Fruit fly (Drosophila melanogaster) whole organism, prepupa: ENCODE results near the gene drm.

ENCODE experiments used
- CG10631 ChIP-seq: fragments of 200-800 bp; sonication (Bioruptor generic); optimal IDR thresholded peaks from 2 replicates; lab custom pipeline; 2016; ENCODE audit warnings: missing biosample characterization, missing genetic modification characterization
- CG11294 ChIP-seq: fragments of 200-800 bp; sonication (Bioruptor generic); IDR thresholded peaks from 2 replicates; pipeline ENCODE4 v1.3.6; 2022; ENCODE audit warnings: missing biosample characterization, missing genetic modification characterization
- CG11762 ChIP-seq: fragments of 200-800 bp; sonication (Bioruptor generic); optimal IDR thresholded peaks from 3 replicates; lab custom pipeline; 2016; ENCODE audit warnings: missing biosample characterization, missing genetic modification characterization; ENCODE audit not compliant: insufficient read depth
- CG11902 ChIP-seq: fragments of 200-800 bp; sonication (Bioruptor generic); optimal IDR thresholded peaks from 3 replicates; lab custom pipeline; 2016; ENCODE audit warnings: missing biosample characterization, missing genetic modification characterization
- CG15336 ChIP-seq: fragments of 200-800 bp; sonication (Bioruptor generic); IDR thresholded peaks from 2 replicates; pipeline ENCODE4 v1.3.6; 2022; ENCODE audit warnings: missing biosample characterization, missing genetic modification characterization
- CG1621 ChIP-seq: fragments of 200-800 bp; sonication (Bioruptor generic); optimal IDR thresholded peaks from 3 replicates; lab custom pipeline; 2018; ENCODE audit warnings: missing biosample characterization, mild to moderate bottlenecking, missing genetic modification characterization
- CG16779 ChIP-seq: fragments of 200-800 bp; sonication (Bioruptor generic); optimal IDR thresholded peaks from 3 replicates; lab custom pipeline; 2017; ENCODE audit warnings: missing biosample characterization, mild to moderate bottlenecking, missing genetic modification characterization
- CG3032 ChIP-seq: fragments of 200-800 bp; optimal IDR thresholded peaks from 2 replicates; lab custom pipeline; 2019; ENCODE audit warnings: missing biosample characterization, mild to moderate bottlenecking, missing genetic modification characterization, moderate library complexity
- CG31627 ChIP-seq: fragments of 200-800 bp; sonication (Bioruptor generic); optimal IDR thresholded peaks from 3 replicates; lab custom pipeline; 2016; ENCODE audit warnings: missing biosample characterization, missing genetic modification characterization
- CG34406 ChIP-seq: fragments of 200-800 bp; sonication (Bioruptor generic); optimal IDR thresholded peaks from 3 replicates; lab custom pipeline; 2016; ENCODE audit warnings: missing biosample characterization, missing genetic modification characterization
- CG3919 ChIP-seq: fragments of 200-800 bp; sonication (Bioruptor generic); optimal IDR thresholded peaks from 3 replicates; lab custom pipeline; 2016; ENCODE audit warnings: missing biosample characterization, missing genetic modification characterization
- CG4318 ChIP-seq: fragments of 200-800 bp; sonication (Bioruptor generic); optimal IDR thresholded peaks from 3 replicates; lab custom pipeline; 2017; ENCODE audit warnings: missing biosample characterization, mild to moderate bottlenecking, missing genetic modification characterization
- CG6276 ChIP-seq: fragments of 200-800 bp; sonication (Bioruptor generic); optimal IDR thresholded peaks from 2 replicates; lab custom pipeline; 2017; ENCODE audit warnings: missing biosample characterization, mild to moderate bottlenecking, missing genetic modification characterization
- CG6792 ChIP-seq: fragments of 200-800 bp; sonication (Bioruptor generic); optimal IDR thresholded peaks from 3 replicates; lab custom pipeline; 2016; ENCODE audit warnings: missing biosample characterization, missing genetic modification characterization
- CG6808 ChIP-seq: fragments of 200-800 bp; sonication (Bioruptor generic); optimal IDR thresholded peaks from 3 replicates; lab custom pipeline; 2017; ENCODE audit warnings: missing biosample characterization, missing genetic modification characterization, mild to moderate bottlenecking, moderate library complexity, missing genetic modification reagents
- CG6854 ChIP-seq: fragments of 200-800 bp; sonication (Bioruptor generic); optimal IDR thresholded peaks from 2 replicates; lab custom pipeline; 2017; ENCODE audit warnings: missing biosample characterization, mild to moderate bottlenecking, missing genetic modification characterization
- CG7368 ChIP-seq: fragments of 200-800 bp; sonication (Bioruptor generic); optimal IDR thresholded peaks from 3 replicates; lab custom pipeline; 2016; ENCODE audit warnings: missing biosample characterization, missing genetic modification characterization
- CG8119 ChIP-seq: fragments of 200-800 bp; sonication (Bioruptor generic); IDR thresholded peaks from 3 replicates; pipeline ENCODE4 v1.3.6; 2022; ENCODE audit warnings: missing biosample characterization, missing genetic modification characterization
- CG8319 ChIP-seq: fragments of 200-800 bp; sonication (Bioruptor generic); optimal IDR thresholded peaks from 3 replicates; lab custom pipeline; 2016; ENCODE audit warnings: missing biosample characterization, missing genetic modification characterization
- CG8632 ChIP-seq: fragments of 200-800 bp; sonication (Bioruptor generic); optimal IDR thresholded peaks from 3 replicates; lab custom pipeline; 2016; ENCODE audit warnings: missing biosample characterization, missing genetic modification characterization
- CG9139 ChIP-seq: fragments of 200-800 bp; sonication (Bioruptor generic); optimal IDR thresholded peaks from 3 replicates; lab custom pipeline; 2017; ENCODE audit warnings: missing biosample characterization, mild to moderate bottlenecking, missing genetic modification characterization
- Eip75B ChIP-seq: fragments of 200-800 bp; sonication (Bioruptor generic); optimal IDR thresholded peaks from 3 replicates; lab custom pipeline; 2016; ENCODE audit warnings: missing biosample characterization, missing genetic modification characterization
- Eip78C ChIP-seq: fragments of 200-800 bp; sonication (Bioruptor generic); peaks from one replicate; lab custom pipeline; 2016; ENCODE audit warnings: missing biosample characterization, missing genetic modification characterization
- Eip93F ChIP-seq: fragments of 200-800 bp; sonication (Bioruptor generic); optimal IDR thresholded peaks from 2 replicates; lab custom pipeline; 2016; ENCODE audit warnings: missing biosample characterization, mild to moderate bottlenecking, missing genetic modification characterization
- Ets21C ChIP-seq: fragments of 200-800 bp; sonication (Bioruptor generic); optimal IDR thresholded peaks from 3 replicates; lab custom pipeline; 2016; ENCODE audit warnings: missing biosample characterization, missing genetic modification characterization
- Ets96B ChIP-seq: fragments of 200-800 bp; optimal IDR thresholded peaks from 2 replicates; lab custom pipeline; 2019; ENCODE audit warnings: missing biosample characterization, mild to moderate bottlenecking, missing genetic modification characterization, moderate library complexity
- Gug ChIP-seq: fragments of 200-800 bp; sonication (Bioruptor generic); IDR thresholded peaks from 2 replicates; pipeline ENCODE4 v1.3.6; 2022; ENCODE audit warnings: missing biosample characterization, missing genetic modification characterization
- Hr38 ChIP-seq: sonication (Bioruptor generic); optimal IDR thresholded peaks from 2 replicates; lab custom pipeline; 2016; ENCODE audit warnings: missing biosample characterization, missing genetic modification characterization
- Hr39 ChIP-seq: fragments of 200-800 bp; sonication (Bioruptor generic); optimal IDR thresholded peaks from 2 replicates; lab custom pipeline; 2016; ENCODE audit warnings: missing biosample characterization, missing genetic modification characterization
- Hr4 ChIP-seq: fragments of 200-800 bp; sonication (Bioruptor generic); optimal IDR thresholded peaks from 3 replicates; lab custom pipeline; 2016; ENCODE audit warnings: missing biosample characterization, missing genetic modification characterization
- Lpt ChIP-seq: fragments of 200-800 bp; sonication (Bioruptor generic); optimal IDR thresholded peaks from 3 replicates; lab custom pipeline; 2016; ENCODE audit warnings: missing biosample characterization, missing genetic modification characterization
- Met ChIP-seq: fragments of 200-800 bp; sonication (Bioruptor generic); optimal IDR thresholded peaks from 3 replicates; lab custom pipeline; 2016; ENCODE audit warnings: missing biosample characterization, missing genetic modification characterization
- OdsH ChIP-seq: fragments of 200-800 bp; sonication (Bioruptor generic); optimal IDR thresholded peaks from 3 replicates; lab custom pipeline; 2016; ENCODE audit warnings: missing biosample characterization, missing genetic modification characterization
- Smox ChIP-seq: fragments of 200-800 bp; sonication (Bioruptor generic); optimal IDR thresholded peaks from 3 replicates; lab custom pipeline; 2016; ENCODE audit warnings: missing biosample characterization, missing genetic modification characterization
- Sox102F ChIP-seq: fragments of 200-800 bp; sonication (Bioruptor generic); optimal IDR thresholded peaks from 2 replicates; lab custom pipeline; 2016; ENCODE audit warnings: missing biosample characterization, mild to moderate bottlenecking, missing genetic modification characterization
- Sox14 ChIP-seq: fragments of 200-800 bp; sonication (Bioruptor generic); optimal IDR thresholded peaks from 3 replicates; lab custom pipeline; 2016; ENCODE audit warnings: missing biosample characterization, missing genetic modification characterization
- Sox15 ChIP-seq: fragments of 200-800 bp; sonication (Bioruptor generic); optimal IDR thresholded peaks from 3 replicates; lab custom pipeline; 2016; ENCODE audit warnings: missing biosample characterization, missing genetic modification characterization
- achi ChIP-seq: fragments of 200-800 bp; sonication (Bioruptor generic); optimal IDR thresholded peaks from 3 replicates; lab custom pipeline; 2016; ENCODE audit warnings: missing biosample characterization, missing genetic modification characterization
- acj6 ChIP-seq: fragments of 200-800 bp; sonication (Bioruptor generic); optimal IDR thresholded peaks from 3 replicates; lab custom pipeline; 2016; ENCODE audit warnings: missing biosample characterization, missing genetic modification characterization
- cyc ChIP-seq: fragments of 200-800 bp; sonication (Bioruptor generic); optimal IDR thresholded peaks from 3 replicates; lab custom pipeline; 2016; ENCODE audit warnings: missing biosample characterization, missing genetic modification characterization
- dsx ChIP-seq: fragments of 200-800 bp; optimal IDR thresholded peaks from 3 replicates; lab custom pipeline; 2019; ENCODE audit warnings: missing biosample characterization, mild to moderate bottlenecking, missing genetic modification characterization, moderate library complexity; ENCODE audit not compliant: poor library complexity, severe bottlenecking
- eg ChIP-seq: fragments of 200-800 bp; sonication (Bioruptor generic); IDR thresholded peaks from 3 replicates; pipeline ENCODE4 v1.3.6; 2022; ENCODE audit warnings: missing biosample characterization, missing genetic modification characterization
- esn ChIP-seq: fragments of 200-800 bp; sonication (Bioruptor generic); optimal IDR thresholded peaks from 2 replicates; lab custom pipeline; 2016; ENCODE audit warnings: missing biosample characterization, mild to moderate bottlenecking, missing genetic modification characterization, moderate library complexity
- fd59A ChIP-seq: fragments of 200-800 bp; sonication (Bioruptor generic); optimal IDR thresholded peaks from 2 replicates; lab custom pipeline; 2017; ENCODE audit warnings: missing biosample characterization, mild to moderate bottlenecking, missing genetic modification characterization, missing genetic modification reagents
- fd85E ChIP-seq: fragments of 200-800 bp; sonication (Bioruptor generic); optimal IDR thresholded peaks from 3 replicates; lab custom pipeline; 2016; ENCODE audit warnings: missing biosample characterization, missing genetic modification characterization
- fkh ChIP-seq: fragments of 200-800 bp; sonication (Bioruptor generic); optimal IDR thresholded peaks from 3 replicates; lab custom pipeline; 2017; ENCODE audit warnings: missing biosample characterization, mild to moderate bottlenecking, missing genetic modification characterization, moderate library complexity
- lz ChIP-seq: fragments of 200-800 bp; sonication (Bioruptor generic); optimal IDR thresholded peaks from 3 replicates; lab custom pipeline; 2016; ENCODE audit warnings: missing biosample characterization, missing genetic modification characterization
- net ChIP-seq: fragments of 200-800 bp; sonication (Bioruptor generic); optimal IDR thresholded peaks from 3 replicates; lab custom pipeline; 2016; ENCODE audit warnings: missing biosample characterization, missing genetic modification characterization
- pdm3 ChIP-seq: fragments of 200-800 bp; sonication (Bioruptor generic); optimal IDR thresholded peaks from 3 replicates; lab custom pipeline; 2016; ENCODE audit warnings: missing biosample characterization, missing genetic modification characterization
- salr ChIP-seq, 2 experiments: fragments of 200-800 bp; sonication (Bioruptor generic); optimal IDR thresholded peaks; 3 replicates each; lab custom pipeline; 2016 to 2018; ENCODE audit warnings: missing biosample characterization in 2 of 2, missing genetic modification characterization in 2 of 2, mild to moderate bottlenecking in 1 of 2
- spab ChIP-seq: fragments of 200-800 bp; sonication (Bioruptor generic); optimal IDR thresholded peaks from 2 replicates; lab custom pipeline; 2017; ENCODE audit warnings: missing biosample characterization, mild to moderate bottlenecking, missing genetic modification characterization, missing genetic modification reagents
- ss ChIP-seq, 2 experiments: fragments of 200-800 bp; sonication (Bioruptor generic); optimal IDR thresholded peaks; 2 replicates in 1 of 2; 3 replicates in 1 of 2; lab custom pipeline; 2017 to 2018; ENCODE audit warnings: mild to moderate bottlenecking in 2 of 2, missing biosample characterization in 2 of 2, missing genetic modification characterization in 2 of 2, moderate library complexity in 1 of 2
- svp ChIP-seq: fragments of 200-800 bp; sonication (Bioruptor generic); peaks from one replicate; lab custom pipeline; 2016; ENCODE audit warnings: missing biosample characterization, missing genetic modification characterization

The drm gene

dm6 chr2L:3597126-3597525 is 58.1 kb downstream of the drm start:
- no peak for TF ChIP-seq net (GFP tag; lab: Kevin White, UChicago)
- TF ChIP-seq Eip93F (GFP tag; lab: Kevin White, UChicago): no peak
- 0 out of 2 replicates have a peak, but pooled peaks have one; percentile 18 for TF ChIP-seq Gug (GFP tag; lab: Robert Waterston, UW)
- TF ChIP-seq eg (GFP tag; lab: Robert Waterston, UW): peak; percentile 47; the same call in 1 of the 3 replicates
- no peak for TF ChIP-seq CG16779 (tag; lab: Kevin White, UChicago)
- TF ChIP-seq CG6276 (GFP tag; lab: Kevin White, UChicago): no peak
- TF ChIP-seq achi (GFP tag; lab: Kevin White, UChicago): no peak
- TF ChIP-seq CG8319: no peak
- TF ChIP-seq fkh (GFP tag; lab: Kevin White, UChicago): no peak
- no peak for TF ChIP-seq CG7368
- no peak for TF ChIP-seq salr (GFP tag; optimal IDR thresholded peaks at IDR 0.05; lab: Kevin White, UChicago)
- no peak for TF ChIP-seq Smox
- TF ChIP-seq acj6 (GFP tag; lab: Kevin White, UChicago): no peak
- TF ChIP-seq spab (GFP tag; lab: Kevin White, UChicago): no peak
- TF ChIP-seq CG8632 (GFP tag; lab: Kevin White, UChicago): no peak
- TF ChIP-seq CG15336 (GFP tag; lab: Robert Waterston, UW): peak; percentile 38; the same call in 1 of the 2 replicates
- TF ChIP-seq CG3032 (tag; lab: Kevin White, UChicago): peak; percentile 11
- no peak for TF ChIP-seq CG11762 (GFP tag; lab: Kevin White, UChicago)
- TF ChIP-seq CG6854 (GFP tag; lab: Kevin White, UChicago): no peak
- TF ChIP-seq CG11902 (GFP tag; lab: Kevin White, UChicago): no peak
- TF ChIP-seq Sox15 (GFP tag; lab: Kevin White, UChicago): no peak
- TF ChIP-seq Hr38 (GFP tag; lab: Kevin White, UChicago): no peak
- TF ChIP-seq svp (GFP tag; lab: Kevin White, UChicago): peak; percentile 77
- TF ChIP-seq Eip78C (GFP tag; lab: Kevin White, UChicago): peak; percentile 48
- TF ChIP-seq CG3919: peak; percentile 32
- TF ChIP-seq CG6792 (GFP tag; lab: Kevin White, UChicago): peak; percentile 35
- no peak for TF ChIP-seq CG8119 (GFP tag; lab: Robert Waterston, UW)
- no peak for TF ChIP-seq Sox102F (GFP tag; lab: Kevin White, UChicago)
- peak; percentile 33 for TF ChIP-seq lz (GFP tag; lab: Kevin White, UChicago)
- no peak for TF ChIP-seq CG34406 (GFP tag; lab: Kevin White, UChicago)
- no peak for TF ChIP-seq Eip75B (GFP tag; lab: Kevin White, UChicago)
- no peak for TF ChIP-seq fd85E
- no peak for TF ChIP-seq ss (GFP tag; optimal IDR thresholded peaks at IDR 0.05; lab: Kevin White, UChicago)
- TF ChIP-seq Ets96B: peak; percentile 15
- 0 out of 2 replicates have a peak, but pooled peaks have one; percentile 19 for TF ChIP-seq CG11294
- no peak for TF ChIP-seq Sox14 (GFP tag; lab: Kevin White, UChicago)
- TF ChIP-seq OdsH (GFP tag; lab: Kevin White, UChicago): no peak
- no peak for TF ChIP-seq fd59A
- no peak for TF ChIP-seq CG6808
- TF ChIP-seq CG1621 (tag; lab: Kevin White, UChicago): no peak
- TF ChIP-seq Lpt (GFP tag; lab: Kevin White, UChicago): no peak
- TF ChIP-seq dsx (GFP tag; lab: Kevin White, UChicago): no peak
- no peak for TF ChIP-seq CG10631
- no peak for TF ChIP-seq pdm3 (GFP tag; lab: Kevin White, UChicago)
- no peak for TF ChIP-seq Hr4 (GFP tag; lab: Kevin White, UChicago)
- no peak for TF ChIP-seq CG31627
- TF ChIP-seq Ets21C (GFP tag; lab: Kevin White, UChicago): no peak
- peak; percentile 23 for TF ChIP-seq Hr39 (GFP tag; lab: Kevin White, UChicago)
- TF ChIP-seq CG4318 (GFP tag; lab: Kevin White, UChicago): no peak
- peak; percentile 18 for TF ChIP-seq cyc (GFP tag; lab: Kevin White, UChicago)
- TF ChIP-seq esn (GFP tag; lab: Kevin White, UChicago): no peak
- no peak for TF ChIP-seq Met (GFP tag; lab: Kevin White, UChicago)
- no peak for TF ChIP-seq CG9139 (GFP tag; lab: Kevin White, UChicago)
